Worm (Caenorhabditis elegans) whole organism, late embryonic: ENCODE measurements around the gene str-109.

Experiments
- F13H6.1 ChIP-seq: sonication (generic microtip); optimal IDR thresholded peaks from 2 replicates; lab custom pipeline; 2016; ENCODE audit warnings: missing genetic modification characterization, missing compliant biosample characterization
- T23F11.4 ChIP-seq: fragments of 200-800 bp; sonication (Bioruptor generic); optimal IDR thresholded peaks from 2 replicates; lab custom pipeline; 2018; ENCODE audit warnings: mild to moderate bottlenecking, missing genetic modification characterization, missing compliant biosample characterization
- dve-1 ChIP-seq: sonication (generic microtip); optimal IDR thresholded peaks from 2 replicates; lab custom pipeline; 2017; ENCODE audit warnings: antibody characterized with exemption, mild to moderate bottlenecking, missing genetic modification characterization, missing compliant biosample characterization
- elt-2 ChIP-seq: sonication (generic microtip); optimal IDR thresholded peaks from 2 replicates; lab custom pipeline; 2016; ENCODE audit warnings: missing genetic modification reagents, missing genetic modification characterization, missing compliant biosample characterization
- madf-2 ChIP-seq: sonication (generic microtip); optimal IDR thresholded peaks from 2 replicates; lab custom pipeline; 2017; ENCODE audit warnings: missing genetic modification characterization, missing compliant biosample characterization
- nfya-1 ChIP-seq: sonication (generic microtip); optimal IDR thresholded peaks from 2 replicates; lab custom pipeline; 2017; ENCODE audit warnings: missing genetic modification characterization, mild to moderate bottlenecking, missing compliant biosample characterization, antibody characterized with exemption, moderate library complexity
- npax-4 ChIP-seq: sonication (generic microtip); optimal IDR thresholded peaks from 2 replicates; lab custom pipeline; 2016; ENCODE audit warnings: missing genetic modification characterization, missing compliant biosample characterization
- pag-3 ChIP-seq: sonication (generic microtip); optimal IDR thresholded peaks from 2 replicates; lab custom pipeline; 2016; ENCODE audit warnings: missing compliant biosample characterization, missing genetic modification characterization, borderline replicate concordance
- pros-1 ChIP-seq: fragments of 150-350 bp; optimal IDR thresholded peaks from 2 replicates; lab custom pipeline; 2014; ENCODE audit warnings: missing biosample characterization, missing genetic modification reagents, missing genetic modification characterization
- ref-2 ChIP-seq: sonication (generic microtip); optimal IDR thresholded peaks from 2 replicates; lab custom pipeline; 2016; ENCODE audit warnings: missing genetic modification characterization, missing compliant biosample characterization
- sdc-2 ChIP-seq: sonication (generic microtip); optimal IDR thresholded peaks from 2 replicates; lab custom pipeline; 2016; ENCODE audit warnings: missing genotype, missing genetic modification characterization, missing compliant biosample characterization
- sox-4 ChIP-seq: sonication (generic microtip); optimal IDR thresholded peaks from 2 replicates; lab custom pipeline; 2017; ENCODE audit warnings: mild to moderate bottlenecking, missing genetic modification characterization, inconsistent platforms, missing compliant biosample characterization
- ttx-3 ChIP-seq: sonication (generic microtip); optimal IDR thresholded peaks from 2 replicates; lab custom pipeline; 2016; ENCODE audit warnings: missing genetic modification reagents, missing genetic modification characterization, missing compliant biosample characterization
- unc-86 ChIP-seq: sonication (generic microtip); optimal IDR thresholded peaks from 2 replicates; lab custom pipeline; 2016; ENCODE audit warnings: missing genetic modification characterization, missing compliant biosample characterization

ce11 chrV:16129116-16129515 lies 32.9 kb downstream of the str-109 start:
- no peak for TF ChIP-seq sdc-2 (tag; lab: Kevin White, UChicago)
- no peak for TF ChIP-seq npax-4 (tag; lab: Kevin White, UChicago)
- no peak for TF ChIP-seq F13H6.1 (tag; lab: Kevin White, UChicago)
- no peak for TF ChIP-seq nfya-1
- no peak for TF ChIP-seq madf-2 (tag; lab: Kevin White, UChicago)
- TF ChIP-seq T23F11.4, result no peak
- TF ChIP-seq elt-2 (tag; lab: Kevin White, UChicago), result no peak
- no peak for TF ChIP-seq ref-2 (tag; lab: Kevin White, UChicago)
- no peak for TF ChIP-seq pros-1
- no peak for TF ChIP-seq unc-86 (tag; lab: Kevin White, UChicago)
- TF ChIP-seq ttx-3 (tag; lab: Kevin White, UChicago), result no peak
- no peak for TF ChIP-seq pag-3 (tag; lab: Kevin White, UChicago)
- TF ChIP-seq dve-1 (tag; lab: Kevin White, UChicago), result no peak
- no peak for TF ChIP-seq sox-4 (tag; lab: Kevin White, UChicago)
